Worm (Caenorhabditis elegans) whole organism, L4 larva: Measurements from ENCODE around the gene cest-13.

Experiments
- F37D6.2 ChIP-seq: sonication (generic microtip); optimal IDR thresholded peaks from 2 replicates; lab custom pipeline; 2016; ENCODE audit warnings: mild to moderate bottlenecking, missing genetic modification characterization, missing compliant biosample characterization
- T20F7.1 ChIP-seq: fragments of 200-800 bp; sonication (Bioruptor generic); optimal IDR thresholded peaks from 2 replicates; lab custom pipeline; 2018; ENCODE audit warnings: mild to moderate bottlenecking, missing genetic modification characterization, missing compliant biosample characterization
- ZK546.5 ChIP-seq, 2 experiments: sonication (generic microtip); optimal IDR thresholded peaks; 2 replicates each; lab custom pipeline; 2017; ENCODE audit warnings: missing biosample characterization in 2 of 2, missing genetic modification characterization in 2 of 2
- aly-2 ChIP-seq: sonication (generic microtip); optimal IDR thresholded peaks from 2 replicates; lab custom pipeline; 2018; ENCODE audit warnings: missing biosample characterization, missing genetic modification characterization
- ama-1 ChIP-seq: fragments of 150-350 bp; optimal IDR thresholded peaks from 2 replicates; lab custom pipeline; 2014; ENCODE audit warnings: inconsistent platforms, mixed read lengths
- attf-4 ChIP-seq: sonication (generic microtip); optimal IDR thresholded peaks from 3 replicates; lab custom pipeline; 2017; ENCODE audit warnings: missing biosample characterization, missing genetic modification characterization
- ceh-20 ChIP-seq: fragments of 200-800 bp; sonication (Bioruptor generic); IDR thresholded peaks from 2 replicates; pipeline ENCODE4 v1.3.6; 2022; ENCODE audit warnings: missing genetic modification reagents, missing genetic modification characterization, missing compliant biosample characterization
- ceh-28 ChIP-seq: fragments of 150-350 bp; optimal IDR thresholded peaks from 2 replicates; lab custom pipeline; 2014; ENCODE audit warnings: missing biosample characterization, missing genetic modification reagents, missing genetic modification characterization
- ctbp-1 ChIP-seq: fragments of 200-800 bp; sonication (Bioruptor generic); IDR thresholded peaks from 2 replicates; pipeline ENCODE4 v1.3.6; 2022; ENCODE audit warnings: missing genetic modification reagents, missing genetic modification characterization, missing compliant biosample characterization
- daf-16 ChIP-seq, 3 experiments: sonication (generic microtip); optimal IDR thresholded peaks; 2 replicates each; lab custom pipeline; 2016 to 2017; ENCODE audit warnings: missing genetic modification characterization in 3 of 3, missing genetic modification reagents in 3 of 3, mild to moderate bottlenecking in 2 of 3, missing compliant biosample characterization in 2 of 3, missing biosample characterization in 1 of 3, moderate library complexity in 1 of 3
- daf-19 ChIP-seq: fragments of 200-800 bp; sonication (Bioruptor generic); conservative IDR thresholded peaks from 2 replicates; pipeline ENCODE4 v1.3.6; 2022; ENCODE audit warnings: missing genetic modification characterization, missing compliant biosample characterization
- dmd-6 ChIP-seq: fragments of 200-800 bp; sonication (Bioruptor generic); IDR thresholded peaks from 2 replicates; pipeline ENCODE4 v1.3.6; 2022; ENCODE audit warnings: missing genetic modification reagents, missing genetic modification characterization, missing compliant biosample characterization
- dmd-8 ChIP-seq: fragments of 200-800 bp; sonication (Bioruptor generic); IDR thresholded peaks from 2 replicates; pipeline ENCODE4 v1.3.6; 2022; ENCODE audit warnings: missing genetic modification characterization, missing compliant biosample characterization
- dmd-9 ChIP-seq: fragments of 200-800 bp; sonication (Bioruptor generic); IDR thresholded peaks from 2 replicates; pipeline ENCODE4 v1.3.6; 2022; ENCODE audit warnings: missing genetic modification reagents, missing genetic modification characterization, missing compliant biosample characterization
- duxl-1 ChIP-seq: sonication (generic microtip); optimal IDR thresholded peaks from 2 replicates; lab custom pipeline; 2016; ENCODE audit warnings: mild to moderate bottlenecking, missing genetic modification characterization, moderate library complexity, missing compliant biosample characterization; ENCODE audit not compliant: poor library complexity
- dve-1 ChIP-seq: sonication (generic microtip); optimal IDR thresholded peaks from 2 replicates; lab custom pipeline; 2017; ENCODE audit warnings: antibody characterized with exemption, mild to moderate bottlenecking, missing genetic modification characterization, missing compliant biosample characterization; ENCODE audit not compliant: insufficient read depth
- egl-43 ChIP-seq: fragments of 200-800 bp; sonication (Bioruptor generic); IDR thresholded peaks from 2 replicates; pipeline ENCODE4 v1.3.6; 2022; ENCODE audit warnings: missing genetic modification reagents, missing genetic modification characterization, missing compliant biosample characterization
- hlh-11 ChIP-seq: fragments of 200-800 bp; sonication (Bioruptor generic); optimal IDR thresholded peaks from 2 replicates; lab custom pipeline; 2018; ENCODE audit warnings: mild to moderate bottlenecking, missing genetic modification characterization, missing compliant biosample characterization
- jun-1 ChIP-seq: fragments of 150-350 bp; optimal IDR thresholded peaks from 2 replicates; lab custom pipeline; 2014; ENCODE audit warnings: missing biosample characterization, missing genetic modification reagents, missing genetic modification characterization
- lim-7 ChIP-seq: fragments of 200-800 bp; sonication (Bioruptor generic); IDR thresholded peaks from 2 replicates; pipeline ENCODE4 v1.3.6; 2022; ENCODE audit warnings: missing genetic modification characterization, missing compliant biosample characterization
- lin-39 ChIP-seq: fragments of 150-350 bp; optimal IDR thresholded peaks from 2 replicates; lab custom pipeline; 2014; ENCODE audit warnings: missing biosample characterization, missing genetic modification reagents, missing genetic modification characterization
- lir-3 ChIP-seq: sonication (generic microtip); optimal IDR thresholded peaks from 2 replicates; lab custom pipeline; 2016; ENCODE audit warnings: mild to moderate bottlenecking, missing genetic modification characterization, missing compliant biosample characterization
- mdl-1 ChIP-seq, 2 experiments: fragments of 150-350 bp in 1 of 2; sonication (generic microtip) in 1 of 2; optimal IDR thresholded peaks; 2 replicates each; lab custom pipeline; 2014 to 2017; ENCODE audit warnings: missing biosample characterization in 2 of 2, missing genetic modification characterization in 2 of 2
- mep-1 ChIP-seq: fragments of 150-350 bp; sonication (generic microtip); optimal IDR thresholded peaks from 3 replicates; lab custom pipeline; 2014; ENCODE audit warnings: missing biosample characterization, missing genetic modification characterization
- mxl-3 ChIP-seq: fragments of 200-800 bp; sonication (Bioruptor generic); optimal IDR thresholded peaks from 2 replicates; lab custom pipeline; 2018; ENCODE audit warnings: mild to moderate bottlenecking, missing genetic modification characterization, missing compliant biosample characterization
- nhr-11 ChIP-seq: fragments of 150-350 bp; optimal IDR thresholded peaks from 2 replicates; lab custom pipeline; 2014; ENCODE audit warnings: missing biosample characterization, missing genetic modification characterization
- nhr-237 ChIP-seq: sonication (generic microtip); optimal IDR thresholded peaks from 2 replicates; lab custom pipeline; 2017; ENCODE audit warnings: missing biosample characterization, missing genetic modification characterization
- nhr-25 ChIP-seq: sonication (generic microtip); optimal IDR thresholded peaks from 2 replicates; lab custom pipeline; 2017; ENCODE audit warnings: missing genetic modification characterization, mild to moderate bottlenecking, missing compliant biosample characterization, antibody characterized with exemption, moderate library complexity, borderline replicate concordance; ENCODE audit not compliant: insufficient read depth
- nhr-28 ChIP-seq: fragments of 150-350 bp; optimal IDR thresholded peaks from 2 replicates; lab custom pipeline; 2014; ENCODE audit warnings: missing biosample characterization, missing genetic modification characterization
- nhr-48 ChIP-seq: sonication (generic microtip); optimal IDR thresholded peaks from 2 replicates; lab custom pipeline; 2016; ENCODE audit warnings: mild to moderate bottlenecking, missing genetic modification characterization, missing compliant biosample characterization
- nhr-77 ChIP-seq: fragments of 150-350 bp; optimal IDR thresholded peaks from 2 replicates; lab custom pipeline; 2014; ENCODE audit warnings: missing biosample characterization, missing genetic modification characterization
- pha-4 ChIP-seq, 2 experiments: fragments of 150-350 bp in 1 of 2; fragments of 200-800 bp in 1 of 2; sonication (Bioruptor generic) in 1 of 2; IDR thresholded peaks in 1 of 2; optimal IDR thresholded peaks in 1 of 2; 2 replicates each; pipeline versions ENCODE4 v1.3.6 to Lab custom; 2014 to 2022; ENCODE audit warnings: missing genetic modification characterization in 2 of 2, missing genetic modification reagents in 2 of 2, missing biosample characterization in 1 of 2, missing compliant biosample characterization in 1 of 2
- php-3 ChIP-seq: fragments of 200-800 bp; sonication (Bioruptor generic); IDR thresholded peaks from 2 replicates; pipeline ENCODE4 v1.3.6; 2022; ENCODE audit warnings: missing genetic modification reagents, missing genetic modification characterization, missing compliant biosample characterization
- pqm-1 ChIP-seq: sonication (generic microtip); optimal IDR thresholded peaks from 2 replicates; lab custom pipeline; 2017; ENCODE audit warnings: missing biosample characterization, missing genetic modification characterization
- rbr-2 ChIP-seq: sonication (generic microtip); optimal IDR thresholded peaks from 2 replicates; lab custom pipeline; 2016; ENCODE audit warnings: missing genotype, missing genetic modification characterization, missing compliant biosample characterization
- saeg-2 ChIP-seq: fragments of 200-800 bp; sonication (Bioruptor generic); IDR thresholded peaks from 2 replicates; pipeline ENCODE4 v1.3.6; 2022; ENCODE audit warnings: missing genetic modification reagents, missing genetic modification characterization, missing compliant biosample characterization
- skn-1 ChIP-seq: fragments of 150-350 bp; optimal IDR thresholded peaks from 2 replicates; lab custom pipeline; 2014; ENCODE audit warnings: missing biosample characterization, missing genetic modification characterization
- snpc-1.2 ChIP-seq: fragments of 200-800 bp; sonication (Bioruptor generic); IDR thresholded peaks from 2 replicates; pipeline ENCODE4 v1.3.6; 2022; ENCODE audit warnings: missing genetic modification reagents, missing genetic modification characterization, missing compliant biosample characterization
- tra-1 ChIP-seq: fragments of 200-800 bp; sonication (Bioruptor generic); IDR thresholded peaks from 2 replicates; pipeline ENCODE4 v1.3.6; 2022; ENCODE audit warnings: missing genetic modification reagents, missing genetic modification characterization, missing compliant biosample characterization
- unc-130 ChIP-seq: sonication (generic microtip); optimal IDR thresholded peaks from 2 replicates; lab custom pipeline; 2016; ENCODE audit warnings: missing genetic modification reagents, missing genetic modification characterization, missing compliant biosample characterization
- unc-62 ChIP-seq, 3 experiments: fragments of 150-350 bp in 1 of 3; sonication (generic microtip); optimal IDR thresholded peaks in 2 of 3; peaks in 1 of 3; 1 replicate in 1 of 3; 2 replicates in 2 of 3; lab custom pipeline; 2014 to 2017; ENCODE audit warnings: missing biosample characterization in 3 of 3, missing genetic modification characterization in 3 of 3, missing genetic modification reagents in 3 of 3, missing genotype in 1 of 3
- zfp-3 ChIP-seq: fragments of 200-800 bp; sonication (Bioruptor generic); conservative IDR thresholded peaks from 2 replicates; pipeline ENCODE4 v1.3.6; 2022; ENCODE audit warnings: missing genetic modification reagents, missing genetic modification characterization, missing compliant biosample characterization
- zip-11 ChIP-seq: fragments of 200-800 bp; sonication (Bioruptor generic); IDR thresholded peaks from 2 replicates; pipeline ENCODE4 v1.3.6; 2022; ENCODE audit warnings: missing genetic modification characterization, missing compliant biosample characterization

Gene cest-13

ce11 chrX:13754498-13754897 lies 5.5 kb upstream of the cest-13 start (continued):
- TF ChIP-seq mxl-3 (GFP tag; lab: Kevin White, UChicago), result peak; percentile 29
- TF ChIP-seq ceh-20, result no peak
- peak; percentile 40 for TF ChIP-seq nhr-11 (tag; lab: Kevin White, UChicago)
- TF ChIP-seq nhr-28, result peak; percentile 74
- no peak for TF ChIP-seq zip-11 (GFP tag; lab: Robert Waterston, UW)
- TF ChIP-seq mep-1 (tag; lab: Kevin White, UChicago), result peak; percentile 49
- peak in 1 of 2 experiments; percentile 61 for TF ChIP-seq daf-16 (GFP tag; optimal IDR thresholded peaks at IDR 0.05; lab: Kevin White, UChicago)
- no peak for TF ChIP-seq daf-16 (tag; optimal IDR thresholded peaks at IDR 0.05; lab: Kevin White, UChicago)
- no peak for TF ChIP-seq ZK546.5 (tag; optimal IDR thresholded peaks at IDR 0.05; lab: Kevin White, UChicago)
- no peak for TF ChIP-seq dmd-8 (GFP tag; lab: Robert Waterston, UW)
- TF ChIP-seq, all 104 proteins: peak for 11

- no peak for TF ChIP-seq nhr-237 (tag; lab: Kevin White, UChicago)
These were observed 4.6 kb upstream of the cest-13 start, which contains the start of gene aakb-1 for ce11 chrX:13755469-13755868. Gene aakb-1, plus strand, starts transcription at chrX:13755769.

- TF ChIP-seq rbr-2 (tag; lab: Kevin White, UChicago) (no peak), ctbp-1 (GFP tag; lab: Robert Waterston, UW) (no peak), zfp-3 (GFP tag; lab: Robert Waterston, UW) (no peak), nhr-48 (tag; lab: Kevin White, UChicago) (no peak), egl-43 (GFP tag; lab: Robert Waterston, UW) (no peak), ceh-28 (tag; lab: Kevin White, UChicago) (no peak), unc-62 (GFP tag; optimal IDR thresholded peaks at IDR 0.05 in 1 of 2; lab: Kevin White, UChicago) (peak in 1 of 2 experiments; percentile 64), unc-62 (tag; optimal IDR thresholded peaks at IDR 0.05; lab: Kevin White, UChicago) (no peak), lin-39 (no peak), T20F7.1 (GFP tag; lab: Kevin White, UChicago) (no peak), dmd-9 (GFP tag; lab: Robert Waterston, UW) (no peak), ama-1 (lab: Kevin White, UChicago) (no peak), snpc-1.2 (GFP tag; lab: Robert Waterston, UW) (no peak), tra-1 (GFP tag; lab: Robert Waterston, UW) (0 out of 2 replicates have a peak, but pooled peaks have one; percentile 70), saeg-2 (no peak), daf-16 (GFP tag; optimal IDR thresholded peaks at IDR 0.05; lab: Kevin White, UChicago) (no peak), daf-16 (tag; optimal IDR thresholded peaks at IDR 0.05; lab: Kevin White, UChicago) (peak; percentile 53), daf-19 (GFP tag; lab: Robert Waterston, UW) (no peak), mdl-1 (tag; optimal IDR thresholded peaks at IDR 0.05; lab: Kevin White, UChicago) (peak in 1 of 2 experiments; percentile 6), nhr-28 (peak; percentile 47), nhr-77 (peak; percentile 40), hlh-11 (tag; lab: Kevin White, UChicago) (peak; percentile 46), lir-3 (tag; lab: Kevin White, UChicago) (no peak), dve-1 (tag; lab: Kevin White, UChicago) (peak; percentile 70), jun-1 (tag; lab: Kevin White, UChicago) (no peak), pha-4 (GFP tag; IDR thresholded peaks at IDR 0.05; lab: Robert Waterston, UW) (peak; percentile 36; the same call in 1 of the 2 replicates), pha-4 (tag; optimal IDR thresholded peaks at IDR 0.05; lab: Kevin White, UChicago) (no peak), unc-130 (GFP tag; lab: Kevin White, UChicago) (no peak), aly-2 (no peak), skn-1 (tag; lab: Kevin White, UChicago) (no peak), pqm-1 (tag; lab: Kevin White, UChicago) (peak; percentile 29), lim-7 (GFP tag; lab: Robert Waterston, UW) (no peak), duxl-1 (tag; lab: Kevin White, UChicago) (no peak), php-3 (GFP tag; lab: Robert Waterston, UW) (0 out of 2 replicates have a peak, but pooled peaks have one; percentile 32), F37D6.2 (no peak), attf-4 (tag; lab: Kevin White, UChicago) (no peak), nhr-25 (tag; lab: Kevin White, UChicago) (no peak), dmd-6 (peak; percentile 96)
These were observed 7.2 kb downstream of the cest-13 start for ce11 chrX:13767282-13767681.
